Worm (Caenorhabditis elegans): ENCODE measurements around the gene srx-120.

ce11 chrII:12570523-12570922, 39.5 kb downstream of the srx-120 start, which contains the start of gene Y38E10A.1:
- TF ChIP-seq ama-1 (optimal IDR thresholded peaks at IDR 0.05) (no peak), unc-62 (GFP tag; optimal IDR thresholded peaks at IDR 0.05) (no peak), pha-4 (tag; optimal IDR thresholded peaks at IDR 0.05) (no peak), nfya-1 (tag; optimal IDR thresholded peaks at IDR 0.05; ENCODE audit: insufficient read depth) (no peak), nhr-77 (tag; optimal IDR thresholded peaks at IDR 0.05) (no peak), ztf-11 (tag; optimal IDR thresholded peaks at IDR 0.05) (no peak), unc-39 (tag; optimal IDR thresholded peaks at IDR 0.05) (no peak), mdl-1 (tag; optimal IDR thresholded peaks at IDR 0.05) (no peak), nhr-237 (tag; optimal IDR thresholded peaks at IDR 0.05) (no peak)
